Fruit fly (Drosophila melanogaster): ENCODE results near the gene CG33920.

dm6 chr3R:31045005-31045404 is at the start of gene CG33920:
- TF ChIP-seq CG8478 (optimal IDR thresholded peaks at IDR 0.05) = no peak
- no peak for TF ChIP-seq psq (optimal IDR thresholded peaks at IDR 0.05)
